Fruit fly (Drosophila melanogaster): ENCODE data around the gene CG14989.

The CG14989 gene

DNA sequence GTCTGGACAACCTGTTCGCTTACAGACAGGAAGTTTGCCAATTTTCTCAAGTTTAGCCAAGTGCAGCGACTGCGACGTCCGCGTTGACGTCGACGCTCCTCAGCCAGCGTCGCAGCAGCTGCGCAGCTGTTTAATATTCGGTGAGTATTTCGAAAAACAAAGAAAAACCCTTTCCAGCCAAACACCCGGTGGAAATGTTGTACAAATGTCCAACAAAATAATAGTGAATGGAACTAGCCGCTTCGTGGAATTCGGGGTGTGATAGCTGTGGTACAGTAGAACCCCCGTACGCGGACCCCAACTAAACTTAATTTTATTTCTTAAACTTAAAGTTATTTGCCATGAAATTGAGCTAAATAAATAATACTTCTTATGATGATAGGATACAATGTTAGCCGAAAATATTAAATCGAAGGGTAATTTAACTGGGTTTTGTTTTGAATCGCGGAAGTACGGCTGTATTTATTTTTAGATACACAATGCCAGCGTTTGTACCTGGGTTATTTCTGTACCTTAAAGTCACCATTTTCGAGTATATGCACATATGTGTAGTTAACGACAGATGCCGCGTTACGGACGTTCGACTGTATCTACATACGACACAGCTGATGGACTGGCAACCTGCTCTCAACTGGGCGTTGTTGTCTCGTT is 21.6 kb downstream of the CG14989 start (continued):
- TF ChIP-seq sc (optimal IDR thresholded peaks at IDR 0.05), result no peak
- peak; percentile 59 for TF ChIP-seq sc (GFP tag; optimal IDR thresholded peaks at IDR 0.05)
- peak; percentile 71 for TF ChIP-seq CG10267 (tag; optimal IDR thresholded peaks at IDR 0.05)
- TF ChIP-seq dan (GFP tag; IDR thresholded peaks at IDR 0.05), result 0 out of 2 replicates have a peak, but pooled peaks have one; percentile 17
- no peak for TF ChIP-seq Hey (tag; optimal IDR thresholded peaks at IDR 0.05)
- TF ChIP-seq CG5245 (GFP tag; optimal IDR thresholded peaks at IDR 0.05), result peak; percentile 45
- TF ChIP-seq CG8089 (GFP tag; optimal IDR thresholded peaks at IDR 0.05), result peak; percentile 34
- peak; percentile 60 for TF ChIP-seq D19B (GFP tag; optimal IDR thresholded peaks at IDR 0.05)
- TF ChIP-seq CG1024 (GFP tag; IDR thresholded peaks at IDR 0.05), result no peak
- TF ChIP-seq Doc3 (GFP tag; IDR thresholded peaks at IDR 0.05; ENCODE audit: partially characterized antibody), result no peak
- TF ChIP-seq fd102C (GFP tag; optimal IDR thresholded peaks at IDR 0.05), result no peak
- TF ChIP-seq CG6813 (GFP tag; optimal IDR thresholded peaks at IDR 0.05), result peak; percentile 45
- peak; percentile 70 for TF ChIP-seq Ssrp (tag; optimal IDR thresholded peaks at IDR 0.05)
- TF ChIP-seq fd96Cb (tag; optimal IDR thresholded peaks at IDR 0.05), result peak; percentile 74
- TF ChIP-seq shn (GFP tag; optimal IDR thresholded peaks at IDR 0.05), result peak; percentile 18
- TF ChIP-seq emc (GFP tag; optimal IDR thresholded peaks at IDR 0.05), result no peak
- no peak for TF ChIP-seq mirr (GFP tag; optimal IDR thresholded peaks at IDR 0.05)
- TF ChIP-seq CG14667 (GFP tag; IDR thresholded peaks at IDR 0.05), result peak; percentile 38; the same call in 1 of the 2 replicates
- TF ChIP-seq cad (GFP tag; optimal IDR thresholded peaks at IDR 0.05), result no peak
- TF ChIP-seq CG34376 (GFP tag; optimal IDR thresholded peaks at IDR 0.05), result peak; percentile 22
- peak; percentile 73 for TF ChIP-seq CG12219 (GFP tag; optimal IDR thresholded peaks at IDR 0.05)
- no peak for TF ChIP-seq trh (GFP tag; optimal IDR thresholded peaks at IDR 0.05)
- TF ChIP-seq CG6175 (GFP tag; IDR thresholded peaks at IDR 0.05), result 0 out of 3 replicates have a peak, but pooled peaks have one; percentile 41
- TF ChIP-seq Aef1 (GFP tag; IDR thresholded peaks at IDR 0.05), result peak; percentile 46
- TF ChIP-seq sim (GFP tag; IDR thresholded peaks at IDR 0.05), result peak; percentile 71
- peak; percentile 54; the same call in 1 of the 2 replicates for TF ChIP-seq CG4404 (GFP tag; IDR thresholded peaks at IDR 0.05)
- TF ChIP-seq CG33557 (GFP tag; optimal IDR thresholded peaks at IDR 0.05), result peak; percentile 59
- TF ChIP-seq CG10274 (GFP tag; optimal IDR thresholded peaks at IDR 0.05), result peak; percentile 69
- TF ChIP-seq Oaz (GFP tag; IDR thresholded peaks at IDR 0.05), result no peak
- peak; percentile 75 for TF ChIP-seq CG13775 (GFP tag; optimal IDR thresholded peaks at IDR 0.05)
- no peak for TF ChIP-seq D (optimal IDR thresholded peaks at IDR 0.05)
- TF ChIP-seq D (GFP tag; optimal IDR thresholded peaks at IDR 0.05), result peak; percentile 81
- TF ChIP-seq CG16815 (GFP tag; optimal IDR thresholded peaks at IDR 0.05), result peak; percentile 71
- TF ChIP-seq CG13624 (GFP tag; optimal IDR thresholded peaks at IDR 0.05), result peak; percentile 56
- peak; percentile 61 for TF ChIP-seq slp2 (GFP tag; optimal IDR thresholded peaks at IDR 0.05)
- no peak for TF ChIP-seq hb (GFP tag; IDR thresholded peaks at IDR 0.05; ENCODE audit: partially characterized antibody)
- peak; percentile 74 for TF ChIP-seq odd (GFP tag; optimal IDR thresholded peaks at IDR 0.05)
- TF ChIP-seq ERR (GFP tag; optimal IDR thresholded peaks at IDR 0.05), result no peak
- peak; percentile 53 for TF ChIP-seq Hand (GFP tag; optimal IDR thresholded peaks at IDR 0.05)
- TF ChIP-seq CG15601 (tag; optimal IDR thresholded peaks at IDR 0.05), result peak; percentile 71
- 0 out of 3 replicates have a peak, but pooled peaks have one; percentile 28 for TF ChIP-seq H15 (GFP tag; IDR thresholded peaks at IDR 0.05)
- no peak for TF ChIP-seq pfk (GFP tag; optimal IDR thresholded peaks at IDR 0.05)
- peak in 1 of 2 experiments; percentile 54 for TF ChIP-seq tll (GFP tag; optimal IDR thresholded peaks at IDR 0.05)
- peak; percentile 21 for TF ChIP-seq Bdp1 (GFP tag; optimal IDR thresholded peaks at IDR 0.05)
- no peak for TF ChIP-seq gt (GFP tag; IDR thresholded peaks at IDR 0.05)
- TF ChIP-seq CG11723 (GFP tag; optimal IDR thresholded peaks at IDR 0.05), result peak; percentile 77
- peak; percentile 72 for TF ChIP-seq CG18619 (GFP tag; optimal IDR thresholded peaks at IDR 0.05)
- peak; percentile 81 for TF ChIP-seq Xrp1 (GFP tag; IDR thresholded peaks at IDR 0.05)
- peak; percentile 74 for TF ChIP-seq CG18599 (GFP tag; optimal IDR thresholded peaks at IDR 0.05)
- no peak for TF ChIP-seq CG15073 (GFP tag; optimal IDR thresholded peaks at IDR 0.05)

All from whole organism, embryonic.